Fruit fly (Drosophila melanogaster): ENCODE measurements around the gene Mst89B.
A peak's percentile ranks its signal among the peaks of the same experiment; 100 is the strongest.

Mst89B gene

dm6 chr3R:16242461-16242934 is 24.3 kb upstream of the Mst89B start:
- TF ChIP-seq noc (tag; optimal IDR thresholded peaks at IDR 0.05), result peak; percentile 79

dm6 chr3R:16244241-16244977 is 22.4 kb upstream of the Mst89B start:
- no peak for TF ChIP-seq noc (tag; optimal IDR thresholded peaks at IDR 0.05)

dm6 chr3R:16245298-16246098 is 21.3 kb upstream of the Mst89B start:
- no peak for TF ChIP-seq noc (tag; optimal IDR thresholded peaks at IDR 0.05)

DNA sequence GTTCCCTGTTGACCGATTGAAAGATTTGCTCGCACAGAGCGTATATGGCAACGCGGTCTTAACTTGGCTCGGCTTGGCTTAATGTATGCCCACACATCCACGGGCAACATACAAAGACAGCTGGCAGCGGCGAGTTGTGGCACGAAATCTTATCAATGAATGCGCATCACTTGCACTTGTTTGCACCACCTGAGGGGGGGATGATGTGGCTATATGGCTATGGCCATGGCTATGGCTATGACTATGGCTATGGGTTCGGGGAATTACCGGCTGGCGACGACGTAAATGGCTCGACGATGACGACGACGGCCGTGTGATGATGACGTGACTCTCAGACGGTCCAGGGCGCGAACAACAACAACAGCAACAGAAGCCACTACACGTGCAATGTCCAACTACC is 19.8 kb upstream of the Mst89B start:
- TF ChIP-seq noc (tag; optimal IDR thresholded peaks at IDR 0.05), result no peak

DNA sequence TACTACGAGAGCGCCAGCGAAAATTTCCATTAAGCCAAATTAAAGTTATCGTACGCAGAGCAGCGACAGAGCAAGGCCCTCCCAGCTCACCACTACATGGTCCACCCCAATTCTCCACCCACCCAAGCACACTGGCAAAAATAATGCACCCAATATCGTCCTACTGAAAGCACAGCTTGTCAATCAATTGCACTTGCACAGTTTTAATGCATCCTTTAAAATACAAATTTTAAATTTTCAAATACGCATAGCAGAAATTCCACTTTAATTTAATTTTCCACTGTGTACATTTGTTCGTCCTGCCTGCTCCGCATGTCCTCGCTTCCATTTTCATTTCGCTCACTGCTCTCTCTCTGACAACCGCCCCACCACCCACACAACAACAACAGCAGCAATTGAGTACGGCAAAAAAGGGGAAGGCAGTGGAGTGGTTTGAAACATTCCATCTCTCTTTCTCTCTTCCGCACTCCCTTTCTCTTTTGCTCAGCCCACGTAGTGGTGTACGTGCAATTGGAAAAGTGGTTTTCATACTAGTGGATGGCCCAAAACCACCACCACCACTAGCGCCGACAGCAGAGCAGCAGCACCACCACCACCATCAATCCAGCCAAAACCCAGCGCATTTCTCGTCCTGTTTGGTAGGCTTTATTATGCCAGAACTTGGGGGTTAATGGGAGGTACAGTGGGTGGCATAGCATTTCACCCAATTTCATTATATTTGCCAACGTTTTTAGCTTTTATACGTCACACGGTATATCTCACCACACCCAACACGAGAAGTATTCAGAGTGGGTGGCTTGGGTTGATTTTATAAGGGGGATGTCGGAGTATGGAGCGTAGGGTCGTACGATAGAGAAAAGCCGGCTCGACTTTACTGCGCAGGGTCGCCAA is 19.0 kb upstream of the Mst89B start:
- TF ChIP-seq noc (tag; optimal IDR thresholded peaks at IDR 0.05), result no peak

DNA sequence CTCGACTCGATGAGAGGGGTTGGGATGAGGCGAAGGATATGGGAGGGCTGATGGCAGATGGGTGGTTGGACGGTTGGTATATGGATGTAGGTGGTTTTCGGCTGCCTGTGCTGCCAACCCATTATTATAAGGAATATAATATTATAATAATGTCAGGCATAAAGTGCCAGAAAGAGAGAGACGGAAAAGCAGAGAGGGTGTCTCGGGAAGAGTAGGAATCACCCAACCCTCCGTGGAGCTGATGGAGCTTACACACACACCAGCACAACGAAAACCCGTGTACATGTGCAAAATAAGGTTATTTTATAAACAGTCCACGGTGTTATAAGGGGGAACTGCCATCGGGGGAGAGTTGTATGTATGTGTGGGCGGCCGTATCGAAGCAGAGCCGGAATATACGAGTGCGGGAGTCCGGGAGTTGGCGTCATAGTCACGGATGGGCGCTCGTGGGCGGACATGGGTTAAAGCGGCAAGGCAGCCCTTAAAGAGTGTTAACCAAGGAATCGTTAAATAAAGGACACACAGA is 18.2 kb upstream of the Mst89B start:
- TF ChIP-seq noc (tag; optimal IDR thresholded peaks at IDR 0.05), result no peak

DNA sequence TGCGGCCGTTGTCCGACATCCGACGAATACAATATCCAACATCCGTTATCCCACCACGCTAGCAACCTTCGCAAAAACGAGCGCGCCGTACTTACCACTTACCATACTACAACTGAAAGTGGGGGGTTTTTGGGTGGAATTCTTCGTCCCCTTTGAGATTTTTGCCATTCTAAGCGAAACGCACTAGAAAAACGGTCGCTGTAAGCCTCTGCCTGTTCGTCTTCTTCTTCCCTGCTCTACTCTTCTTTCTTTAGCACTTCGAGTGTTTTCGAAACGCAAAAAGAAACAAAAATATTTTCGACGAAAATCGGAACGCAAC is 17.3 kb upstream of the Mst89B start:
- no peak for TF ChIP-seq noc (tag; optimal IDR thresholded peaks at IDR 0.05)

DNA sequence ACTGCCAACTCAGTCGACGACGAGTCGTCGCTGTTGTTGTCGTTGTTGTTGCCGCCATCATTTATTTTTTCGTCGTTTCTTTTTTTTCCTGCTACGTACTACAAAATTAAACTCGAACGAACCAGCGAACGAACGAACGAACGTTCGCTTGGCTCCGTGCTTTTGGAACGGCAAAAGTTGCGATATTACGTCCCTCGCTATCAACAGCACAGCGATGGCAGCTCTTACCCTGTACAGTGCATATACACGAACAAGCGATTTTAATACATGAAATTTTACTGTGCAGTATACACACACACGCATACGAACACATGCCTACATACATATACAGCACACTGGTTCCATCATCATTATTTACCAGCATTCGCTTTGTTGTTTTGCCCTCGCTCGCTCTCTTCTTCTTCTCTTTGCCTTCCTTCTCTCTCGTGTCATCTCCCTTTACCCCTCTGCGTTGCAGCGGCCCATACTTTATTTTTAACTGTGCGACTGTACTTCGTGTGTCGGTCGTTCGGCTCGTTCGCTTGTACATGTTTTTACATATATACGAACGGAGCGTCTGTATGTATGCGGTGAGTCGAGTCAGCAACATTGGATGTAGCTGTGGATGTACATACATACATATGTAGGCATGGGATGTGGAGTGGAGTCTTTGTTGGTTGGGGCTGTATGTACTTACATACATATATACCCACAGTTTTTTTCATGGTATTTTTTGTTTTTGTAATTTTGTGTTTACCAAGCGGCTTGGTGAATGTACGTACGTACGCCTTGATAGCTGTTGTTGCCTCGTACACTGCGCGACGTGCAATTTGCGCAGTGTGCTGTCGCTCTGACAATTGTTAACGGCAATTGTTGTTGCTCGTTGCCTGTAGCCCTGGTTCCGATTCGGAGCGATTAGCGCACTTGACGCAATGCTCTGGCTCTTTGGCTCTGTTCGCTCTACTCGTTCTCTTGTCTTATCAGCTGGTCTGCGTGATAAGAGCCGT is 16.7 kb upstream of the Mst89B start:
- peak; percentile 78 for TF ChIP-seq noc (tag; optimal IDR thresholded peaks at IDR 0.05)

dm6 chr3R:16251270-16251925 is 15.4 kb upstream of the Mst89B start:
- no peak for TF ChIP-seq noc (tag; optimal IDR thresholded peaks at IDR 0.05)

dm6 chr3R:16251926-16252287 is 14.9 kb upstream of the Mst89B start:
- TF ChIP-seq noc (tag; optimal IDR thresholded peaks at IDR 0.05), result no peak

dm6 chr3R:16252898-16253412 is 13.9 kb upstream of the Mst89B start:
- no peak for TF ChIP-seq noc (tag; optimal IDR thresholded peaks at IDR 0.05)

DNA sequence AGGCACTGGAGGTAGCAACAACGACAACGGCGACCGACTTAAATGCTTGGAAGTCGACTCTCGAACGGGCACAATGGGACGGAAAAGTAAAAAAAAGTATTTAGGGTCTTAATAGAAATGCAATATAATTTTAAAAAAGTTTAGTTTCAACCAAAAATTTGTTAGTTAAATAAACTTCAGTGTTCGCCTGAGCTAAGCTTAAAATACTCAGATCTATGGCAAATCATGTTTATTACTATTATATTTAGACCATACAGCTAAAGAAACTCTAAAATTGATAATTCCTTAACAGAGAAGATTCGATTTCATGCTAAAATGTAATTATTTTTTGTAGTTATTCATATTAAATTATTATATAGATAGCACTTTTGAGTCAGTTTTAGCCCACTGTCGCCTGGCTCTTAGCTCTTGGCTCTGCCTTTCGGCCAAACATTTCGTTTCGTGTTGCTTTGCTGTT is 13.4 kb upstream of the Mst89B start:
- peak; percentile 83 for TF ChIP-seq noc (tag; optimal IDR thresholded peaks at IDR 0.05)

- no peak for TF ChIP-seq noc (tag; optimal IDR thresholded peaks at IDR 0.05)
Observed at dm6 chr3R:16253974-16254408, 12.8 kb upstream of the Mst89B start.
